Fruit fly (Drosophila melanogaster): Measurements from ENCODE around the gene Ect3.

Ect3 gene

DNA sequence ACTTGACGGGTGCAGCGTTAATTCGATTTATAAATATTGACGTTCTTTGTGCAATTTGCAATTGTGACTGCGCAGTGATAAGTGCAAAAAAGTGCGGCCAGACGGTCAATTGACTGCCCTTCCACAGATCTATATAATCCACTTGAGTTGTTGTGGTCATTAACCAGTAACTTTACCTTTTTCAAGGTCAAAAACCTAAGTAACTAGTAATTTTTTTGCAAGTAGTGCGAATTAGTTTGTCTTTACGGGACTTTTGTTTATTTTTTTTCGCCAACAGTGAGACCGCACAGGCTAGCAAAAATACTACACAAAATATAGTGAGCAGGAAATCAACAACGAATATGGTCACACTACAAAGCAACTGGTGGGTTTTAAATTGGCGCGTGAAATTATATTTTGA is 24.4 kb upstream of the Ect3 start, which contains the start of gene Tango9 (continued):
- TF ChIP-seq p53 (GFP tag; optimal IDR thresholded peaks at IDR 0.05): peak; percentile 9
- TF ChIP-seq Bdp1 (GFP tag; optimal IDR thresholded peaks at IDR 0.05): no peak
- TF ChIP-seq crp (GFP tag; optimal IDR thresholded peaks at IDR 0.05): peak in 1 of 2 experiments; percentile 13
- peak; percentile 19 for TF ChIP-seq CG12299 (tag; optimal IDR thresholded peaks at IDR 0.05)
- TF ChIP-seq CG6254 (GFP tag; optimal IDR thresholded peaks at IDR 0.05): no peak
- peak; percentile 25; the same call in 1 of the 3 replicates for TF ChIP-seq CG34422 (GFP tag; IDR thresholded peaks at IDR 0.05)
- TF ChIP-seq Ets97D (GFP tag; optimal IDR thresholded peaks at IDR 0.05): peak; percentile 88
- TF ChIP-seq CG2120 (GFP tag; optimal IDR thresholded peaks at IDR 0.05): peak; percentile 14
- peak; percentile 62; the same call in 2 of the 3 replicates for TF ChIP-seq ci (GFP tag; IDR thresholded peaks at IDR 0.05)
- TF ChIP-seq rib (GFP tag; IDR thresholded peaks at IDR 0.05): peak; percentile 45; the same call in 1 of the 2 replicates
- peak; percentile 83 for TF ChIP-seq stwl (tag; optimal IDR thresholded peaks at IDR 0.05)
- TF ChIP-seq HLH3B (GFP tag; IDR thresholded peaks at IDR 0.05): 0 out of 2 replicates have a peak, but pooled peaks have one; percentile 9
- TF ChIP-seq CG13424 (tag; optimal IDR thresholded peaks at IDR 0.05): peak; percentile 1
- peak; percentile 54 for TF ChIP-seq CG2116 (GFP tag; optimal IDR thresholded peaks at IDR 0.05)
- TF ChIP-seq gfzf (GFP tag; optimal IDR thresholded peaks at IDR 0.05): peak; percentile 92
- TF ChIP-seq phol (tag; optimal IDR thresholded peaks at IDR 0.05): peak; percentile 39
- TF ChIP-seq CG2202 (tag; optimal IDR thresholded peaks at IDR 0.05): no peak
- TF ChIP-seq Sox102F (GFP tag; optimal IDR thresholded peaks at IDR 0.05): no peak
- peak; percentile 20 for TF ChIP-seq CG8924 (tag; optimal IDR thresholded peaks at IDR 0.05)
- TF ChIP-seq pzg (GFP tag; optimal IDR thresholded peaks at IDR 0.05): peak; percentile 87
- peak; percentile 90 for TF ChIP-seq Dp (GFP tag; optimal IDR thresholded peaks at IDR 0.05)
- 0 out of 2 replicates have a peak, but pooled peaks have one; percentile 18 for TF ChIP-seq CG7372 (GFP tag; IDR thresholded peaks at IDR 0.05)
- peak; percentile 21 for TF ChIP-seq CG17829 (tag; optimal IDR thresholded peaks at IDR 0.05)
- TF ChIP-seq tup (GFP tag; optimal IDR thresholded peaks at IDR 0.05): no peak
- peak; percentile 9 for TF ChIP-seq Hsf (GFP tag; optimal IDR thresholded peaks at IDR 0.05)
- TF ChIP-seq CG2712 (tag; optimal IDR thresholded peaks at IDR 0.05): peak; percentile 25
- TF ChIP-seq vvl (GFP tag; IDR thresholded peaks at IDR 0.05): 0 out of 2 replicates have a peak, but pooled peaks have one; percentile 33
- peak; percentile 60 for TF ChIP-seq CG10274 (GFP tag; optimal IDR thresholded peaks at IDR 0.05)
- peak; percentile 30 for TF ChIP-seq CoRest (tag; optimal IDR thresholded peaks at IDR 0.05)
- peak; percentile 22 for TF ChIP-seq Fer1 (GFP tag; optimal IDR thresholded peaks at IDR 0.05)
- TF ChIP-seq CG3281 (GFP tag; optimal IDR thresholded peaks at IDR 0.05): no peak
- TF ChIP-seq Hmr (GFP tag; optimal IDR thresholded peaks at IDR 0.05): peak; percentile 52
- TF ChIP-seq CG13287 (GFP tag; IDR thresholded peaks at IDR 0.05; ENCODE audit: partially characterized antibody): no peak; the same call in 1 of the 2 replicates
- peak; percentile 10 for TF ChIP-seq zen (tag; optimal IDR thresholded peaks at IDR 0.05)
- peak; percentile 16 for TF ChIP-seq CG13624 (GFP tag; optimal IDR thresholded peaks at IDR 0.05)
- no peak for TF ChIP-seq CG12942 (GFP tag; optimal IDR thresholded peaks at IDR 0.05)
- TF ChIP-seq Pdp1 (GFP tag; optimal IDR thresholded peaks at IDR 0.05): peak in 1 of 2 experiments; percentile 18
- peak; percentile 84 for TF ChIP-seq CG9797 (GFP tag; optimal IDR thresholded peaks at IDR 0.05)
- TF ChIP-seq Sin3A (optimal IDR thresholded peaks at IDR 0.05): peak; percentile 55
- TF ChIP-seq CG9215 (GFP tag; IDR thresholded peaks at IDR 0.05): no peak
- 0 out of 2 replicates have a peak, but pooled peaks have one; percentile 5 for TF ChIP-seq ssp (GFP tag; IDR thresholded peaks at IDR 0.05)
- TF ChIP-seq knrl (GFP tag; IDR thresholded peaks at IDR 0.05; ENCODE audit: partially characterized antibody): peak; percentile 33; the same call in 1 of the 3 replicates
- TF ChIP-seq CG14710 (tag; optimal IDR thresholded peaks at IDR 0.05): peak; percentile 59
- peak; percentile 23 for TF ChIP-seq B-H2 (GFP tag; optimal IDR thresholded peaks at IDR 0.05)
- peak; percentile 39 for TF ChIP-seq CG10267 (tag; optimal IDR thresholded peaks at IDR 0.05)
- TF ChIP-seq MBD-R2 (GFP tag; IDR thresholded peaks at IDR 0.05): peak; percentile 78
- no peak for TF ChIP-seq lmd (GFP tag; IDR thresholded peaks at IDR 0.05)
- TF ChIP-seq CG17802 (tag; optimal IDR thresholded peaks at IDR 0.05): peak; percentile 95
- peak; percentile 37 for TF ChIP-seq MESR4 (GFP tag; optimal IDR thresholded peaks at IDR 0.05)

Data from whole organism, embryonic.